Worm (Caenorhabditis elegans): Measurements from ENCODE around the gene nrde-2.

DNA sequence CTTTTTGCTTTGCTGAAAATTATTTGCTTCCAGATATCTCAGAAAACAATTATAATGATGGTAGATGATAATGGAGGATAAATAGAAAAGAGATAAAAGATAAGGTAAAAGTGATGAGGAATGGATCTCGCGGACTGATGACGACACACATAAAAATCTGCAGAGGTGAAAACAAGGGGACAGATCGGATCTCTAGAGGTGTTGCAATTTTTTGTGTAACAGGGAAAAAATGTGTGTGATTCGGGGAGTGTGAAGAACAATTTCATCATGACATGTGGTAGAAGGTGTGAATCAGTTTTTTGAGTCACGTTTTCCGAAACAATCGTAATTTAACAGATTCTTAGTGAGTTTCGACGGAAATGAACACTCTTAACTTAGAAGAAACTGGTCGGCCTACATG lies 41.5 kb upstream of the nrde-2 start:
- no peak for TF ChIP-seq F23B12.7 (tag; optimal IDR thresholded peaks at IDR 0.05; ENCODE audit: insufficient read depth)
- no peak for TF ChIP-seq Y56A3A.18 (GFP tag; IDR thresholded peaks at IDR 0.05)
- TF ChIP-seq snpc-4 (GFP tag; optimal IDR thresholded peaks at IDR 0.05) = no peak
- no peak for TF ChIP-seq snpc-4 (tag; optimal IDR thresholded peaks at IDR 0.05)
- no peak for TF ChIP-seq Y67H2A.10 (GFP tag; conservative IDR thresholded peaks at IDR 0.05)
- no peak for TF ChIP-seq cebp-1 (GFP tag; IDR thresholded peaks at IDR 0.05)
- no peak for TF ChIP-seq cebp-1 (tag; optimal IDR thresholded peaks at IDR 0.05)
- TF ChIP-seq aptf-3 (GFP tag; IDR thresholded peaks at IDR 0.05) = no peak
- no peak for TF ChIP-seq dpl-1 (GFP tag; optimal IDR thresholded peaks at IDR 0.05)
- TF ChIP-seq unc-62 (GFP tag; optimal IDR thresholded peaks at IDR 0.05) = no peak
- TF ChIP-seq sptf-2 (GFP tag; optimal IDR thresholded peaks at IDR 0.05) = no peak
- no peak for TF ChIP-seq F39B2.1 (GFP tag; IDR thresholded peaks at IDR 0.05)
- no peak for TF ChIP-seq madf-6 (GFP tag; IDR thresholded peaks at IDR 0.05)
- no peak for TF ChIP-seq nfyb-1 (GFP tag; IDR thresholded peaks at IDR 0.05)

All from whole organism, young adult.